Worm (Caenorhabditis elegans) whole organism, L2 larva: Measurements from ENCODE around the gene T04C12.7.

Experiments
- aly-2 ChIP-seq: fragments of 150-350 bp; optimal IDR thresholded peaks from 2 replicates; lab custom pipeline; 2014; ENCODE audit warnings: missing biosample characterization, missing genetic modification characterization
- ama-1 ChIP-seq: fragments of 150-350 bp; optimal IDR thresholded peaks from 2 replicates; lab custom pipeline; 2018; ENCODE audit warnings: inconsistent platforms
- egl-27 ChIP-seq: sonication (generic microtip); optimal IDR thresholded peaks from 3 replicates; lab custom pipeline; 2017; ENCODE audit warnings: missing biosample characterization, missing genetic modification reagents, missing genetic modification characterization
- lin-11 ChIP-seq: fragments of 150-350 bp; sonication (generic microtip); optimal IDR thresholded peaks from 2 replicates; lab custom pipeline; 2014; ENCODE audit warnings: missing biosample characterization, missing genetic modification characterization, inconsistent platforms, mixed read lengths
- mdl-1 ChIP-seq, 2 experiments: fragments of 150-350 bp in 1 of 2; sonication (generic microtip) in 1 of 2; optimal IDR thresholded peaks; 2 replicates each; lab custom pipeline; 2017; ENCODE audit warnings: missing biosample characterization in 2 of 2, missing genetic modification characterization in 2 of 2
- nhr-12 ChIP-seq: fragments of 150-350 bp; optimal IDR thresholded peaks from 2 replicates; lab custom pipeline; 2014; ENCODE audit warnings: missing biosample characterization, missing genetic modification characterization
- ztf-4 ChIP-seq: fragments of 150-350 bp; optimal IDR thresholded peaks from 2 replicates; lab custom pipeline; 2014; ENCODE audit warnings: missing biosample characterization, missing genetic modification characterization

ce11 chrV:11076028-11076402, 22.1 kb downstream of the T04C12.7 start:
- no peak for TF ChIP-seq aly-2 (tag; lab: Kevin White, UChicago)
- TF ChIP-seq ztf-4 (tag; lab: Kevin White, UChicago), result no peak
- no peak for TF ChIP-seq lin-11 (tag; lab: Kevin White, UChicago)
- no peak for TF ChIP-seq egl-27
- no peak for TF ChIP-seq nhr-12
- TF ChIP-seq ama-1, result no peak
- TF ChIP-seq mdl-1 (tag; optimal IDR thresholded peaks at IDR 0.05; lab: Kevin White, UChicago), result no peak
